Worm (Caenorhabditis elegans) whole organism, midembryonic: Measurements from ENCODE around the gene rig-3.

Experiments used
- T22C8.4 ChIP-seq: fragments of 200-800 bp; sonication (Bioruptor generic); IDR thresholded peaks from 2 replicates; pipeline ENCODE4 v1.3.6; 2022; ENCODE audit warnings: missing genetic modification characterization, missing compliant biosample characterization
- med-1 ChIP-seq: sonication (generic microtip); optimal IDR thresholded peaks from 2 replicates; lab custom pipeline; 2017; ENCODE audit warnings: missing genetic modification characterization, mild to moderate bottlenecking, missing compliant biosample characterization, antibody characterized with exemption, missing genetic modification reagents; ENCODE audit not compliant: insufficient read depth
- tab-1 ChIP-seq: fragments of 200-800 bp; sonication (Bioruptor generic); IDR thresholded peaks from 2 replicates; pipeline ENCODE4 v1.3.6; 2022; ENCODE audit warnings: missing genetic modification characterization, missing compliant biosample characterization

DNA sequence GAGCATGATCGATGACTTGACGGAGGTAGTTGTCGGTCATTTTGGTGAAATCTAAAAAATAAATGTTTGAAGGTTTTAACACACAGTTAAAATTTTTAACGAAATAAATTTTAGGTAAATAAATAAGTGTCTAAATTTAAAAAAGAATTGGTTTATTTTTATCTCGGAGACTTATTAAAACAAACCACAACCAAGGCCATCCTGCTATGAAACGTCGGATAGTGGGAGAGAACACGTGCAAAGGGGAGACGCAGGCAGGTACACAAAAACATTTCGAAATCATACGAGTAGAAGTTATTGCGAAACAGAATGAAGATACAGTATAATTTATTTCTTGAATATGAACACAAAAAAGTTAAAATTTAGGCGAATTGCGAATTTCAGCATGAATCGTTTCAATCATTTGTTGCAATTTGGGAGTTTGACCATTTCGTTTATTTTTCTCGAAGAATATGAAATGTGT lies 17.3 kb upstream of the rig-3 start, which contains the start of gene F41B4.3:
- TF ChIP-seq tab-1 (no peak), med-1 (GFP tag; lab: Kevin White, UChicago) (no peak), T22C8.4 (GFP tag; lab: Robert Waterston, UW) (no peak)
